Fruit fly (Drosophila melanogaster): ENCODE measurements around the gene epsilonCOP.
A peak's percentile ranks its signal among the peaks of the same experiment; 100 is the strongest.

Gene epsilonCOP

DNA sequence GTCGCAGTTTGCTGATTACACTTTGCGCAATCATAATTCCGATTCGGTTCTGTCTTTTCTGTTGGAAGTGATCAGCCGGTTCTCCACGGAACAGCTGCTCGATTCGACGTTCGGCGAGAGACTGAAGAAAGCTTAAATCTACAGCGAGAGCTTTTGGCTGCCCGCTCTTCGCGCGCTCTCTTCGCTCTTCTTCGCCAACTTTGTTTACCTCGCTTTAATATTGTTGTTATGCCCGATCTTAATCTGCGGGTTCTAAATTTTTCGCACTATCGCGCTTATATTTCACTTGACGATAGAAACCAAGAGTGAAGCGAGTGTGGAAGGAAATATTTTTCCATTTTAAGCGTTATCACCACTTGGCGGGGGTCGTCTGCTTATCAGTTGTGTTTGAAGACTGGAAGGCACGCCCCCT is 5.5 kb downstream of the epsilonCOP start, which contains the start of gene CG9547 (continued):
- TF ChIP-seq pnt (GFP tag; optimal IDR thresholded peaks at IDR 0.05) (no peak), CG12236 (GFP tag; optimal IDR thresholded peaks at IDR 0.05) (no peak), Gsc (GFP tag; IDR thresholded peaks at IDR 0.05) (no peak), CG32532 (GFP tag; IDR thresholded peaks at IDR 0.05) (no peak), CG17829 (tag; optimal IDR thresholded peaks at IDR 0.05) (peak; percentile 1), croc (GFP tag; conservative IDR thresholded peaks at IDR 0.05) (no peak), p53 (GFP tag; optimal IDR thresholded peaks at IDR 0.05) (no peak), CG13624 (GFP tag; optimal IDR thresholded peaks at IDR 0.05) (peak; percentile 8), Dp (GFP tag; optimal IDR thresholded peaks at IDR 0.05) (no peak), caup (GFP tag; optimal IDR thresholded peaks at IDR 0.05; ENCODE audit: severe bottlenecking) (peak; percentile 39), Aef1 (GFP tag; IDR thresholded peaks at IDR 0.05) (no peak), stwl (tag; optimal IDR thresholded peaks at IDR 0.05) (no peak), Myb (GFP tag; optimal IDR thresholded peaks at IDR 0.05) (no peak), ci (GFP tag; IDR thresholded peaks at IDR 0.05) (peak; percentile 69; the same call in 2 of the 3 replicates), eyg (GFP tag; optimal IDR thresholded peaks at IDR 0.05) (no peak), HHEX (GFP tag; optimal IDR thresholded peaks at IDR 0.05) (peak; percentile 12), vfl (GFP tag; optimal IDR thresholded peaks at IDR 0.05) (no peak), unpg (GFP tag; optimal IDR thresholded peaks at IDR 0.05) (peak; percentile 8), jumu (GFP tag; optimal IDR thresholded peaks at IDR 0.05) (no peak), exex (tag; optimal IDR thresholded peaks at IDR 0.05) (peak; percentile 82), zf30C (GFP tag; optimal IDR thresholded peaks at IDR 0.05) (no peak), vvl (GFP tag; IDR thresholded peaks at IDR 0.05) (peak; percentile 22; the same call in 1 of the 2 replicates), hkb (optimal IDR thresholded peaks at IDR 0.05) (no peak), hkb (GFP tag; IDR thresholded peaks at IDR 0.05) (peak; percentile 32; the same call in 1 of the 2 replicates), CG2678 (tag; optimal IDR thresholded peaks at IDR 0.05) (peak; percentile 15), CG10979 (tag; optimal IDR thresholded peaks at IDR 0.05) (no peak), CG16815 (GFP tag; optimal IDR thresholded peaks at IDR 0.05) (no peak), CG4282 (GFP tag; optimal IDR thresholded peaks at IDR 0.05) (no peak), Sry-β (GFP tag; optimal IDR thresholded peaks at IDR 0.05) (no peak), CG4328 (GFP tag; optimal IDR thresholded peaks at IDR 0.05) (no peak), CG17912 (GFP tag; optimal IDR thresholded peaks at IDR 0.05) (no peak), nerfin-1 (tag; optimal IDR thresholded peaks at IDR 0.05) (no peak), Meics (GFP tag; optimal IDR thresholded peaks at IDR 0.05) (peak; percentile 29), Adf1 (GFP tag; IDR thresholded peaks at IDR 0.05) (peak; percentile 37; the same call in 1 of the 2 replicates), br (optimal IDR thresholded peaks at IDR 0.05) (no peak), seq (GFP tag; IDR thresholded peaks at IDR 0.05) (no peak), amos (GFP tag; IDR thresholded peaks at IDR 0.05; ENCODE audit: partially characterized antibody) (peak; percentile 45; the same call in 1 of the 2 replicates), prd (optimal IDR thresholded peaks at IDR 0.05) (no peak), prd (GFP tag; IDR thresholded peaks at IDR 0.05) (no peak), CG5245 (GFP tag; optimal IDR thresholded peaks at IDR 0.05) (no peak), CG6813 (GFP tag; optimal IDR thresholded peaks at IDR 0.05) (peak; percentile 43), CG3995 (GFP tag; optimal IDR thresholded peaks at IDR 0.05) (no peak), Atf-2 (GFP tag; optimal IDR thresholded peaks at IDR 0.05) (no peak), CG11085 (GFP tag; IDR thresholded peaks at IDR 0.05) (no peak), Spps (tag; optimal IDR thresholded peaks at IDR 0.05) (no peak), cad (GFP tag; optimal IDR thresholded peaks at IDR 0.05) (no peak), mirr (GFP tag; optimal IDR thresholded peaks at IDR 0.05) (peak; percentile 79), NC2β (GFP tag; optimal IDR thresholded peaks at IDR 0.05) (no peak), CG14965 (GFP tag; optimal IDR thresholded peaks at IDR 0.05; ENCODE audit: borderline replicate concordance) (no peak), Trl (optimal IDR thresholded peaks at IDR 0.05) (peak; percentile 71 to 84), Trl (GFP tag; optimal IDR thresholded peaks at IDR 0.05) (no peak), C15 (GFP tag; IDR thresholded peaks at IDR 0.05) (no peak), Dek (tag; optimal IDR thresholded peaks at IDR 0.05) (no peak)

Data from whole organism, embryonic.